Fruit fly (Drosophila melanogaster): Measurements from ENCODE around the gene aay.
A peak's percentile ranks its signal among the peaks of the same experiment; 100 is the strongest.

Gene aay

dm6 chr3L:9451522-9452118, 28.6 kb downstream of the aay start, which contains the start of the genes CG3448 and ghi (continued):
- peak; percentile 13 to 84 for TF ChIP-seq crp (GFP tag; optimal IDR thresholded peaks at IDR 0.05)
- TF ChIP-seq Fer3 (tag; optimal IDR thresholded peaks at IDR 0.05): peak; percentile 68
- no peak for TF ChIP-seq run (tag; optimal IDR thresholded peaks at IDR 0.05)
- peak; percentile 46 for TF ChIP-seq CG18011 (GFP tag; optimal IDR thresholded peaks at IDR 0.05)
- TF ChIP-seq CG10147 (GFP tag; optimal IDR thresholded peaks at IDR 0.05): peak; percentile 68
- no peak for TF ChIP-seq CG32767 (GFP tag; IDR thresholded peaks at IDR 0.05)
- TF ChIP-seq Atf-2 (GFP tag; optimal IDR thresholded peaks at IDR 0.05): no peak
- peak; percentile 41 for TF ChIP-seq gro (GFP tag; optimal IDR thresholded peaks at IDR 0.05)
- no peak for TF ChIP-seq btn (GFP tag; optimal IDR thresholded peaks at IDR 0.05)
- peak; percentile 51 for TF ChIP-seq CG8388 (GFP tag; optimal IDR thresholded peaks at IDR 0.05)
- peak; percentile 80; the same call in 3 of the 4 replicates for TF ChIP-seq chinmo (GFP tag; IDR thresholded peaks at IDR 0.05; ENCODE audit: partially characterized antibody)
- TF ChIP-seq sug (tag; optimal IDR thresholded peaks at IDR 0.05): peak; percentile 23
- no peak for TF ChIP-seq CG15479 (GFP tag; optimal IDR thresholded peaks at IDR 0.05)
- peak; percentile 93 for TF ChIP-seq stwl (tag; optimal IDR thresholded peaks at IDR 0.05)
- TF ChIP-seq Bteb2 (GFP tag; optimal IDR thresholded peaks at IDR 0.05): no peak
- TF ChIP-seq CG2875 (GFP tag; optimal IDR thresholded peaks at IDR 0.05): no peak
- peak; percentile 40 for TF ChIP-seq CG31224 (GFP tag; IDR thresholded peaks at IDR 0.05)
- no peak for TF ChIP-seq ken (GFP tag; IDR thresholded peaks at IDR 0.05)
- peak; percentile 73; the same call in 1 of the 2 replicates for TF ChIP-seq amos (GFP tag; IDR thresholded peaks at IDR 0.05; ENCODE audit: partially characterized antibody)
- TF ChIP-seq YL-1 (GFP tag; optimal IDR thresholded peaks at IDR 0.05): peak; percentile 63
- TF ChIP-seq CG9817 (tag; optimal IDR thresholded peaks at IDR 0.05): peak; percentile 73
- TF ChIP-seq pzg (GFP tag; optimal IDR thresholded peaks at IDR 0.05): peak; percentile 69
- TF ChIP-seq schlank (tag; optimal IDR thresholded peaks at IDR 0.05): no peak
- no peak for TF ChIP-seq Dfd (GFP tag; optimal IDR thresholded peaks at IDR 0.05)
- peak; percentile 73 for TF ChIP-seq lmd (GFP tag; IDR thresholded peaks at IDR 0.05)
- peak; percentile 45 for TF ChIP-seq B-H2 (GFP tag; optimal IDR thresholded peaks at IDR 0.05)
- peak; percentile 78 for TF ChIP-seq Dbx (GFP tag; IDR thresholded peaks at IDR 0.05)
- TF ChIP-seq CG1529 (GFP tag; optimal IDR thresholded peaks at IDR 0.05): no peak
- TF ChIP-seq Lhr (GFP tag; optimal IDR thresholded peaks at IDR 0.05): peak; percentile 13
- peak; percentile 37 for TF ChIP-seq CG3995 (GFP tag; optimal IDR thresholded peaks at IDR 0.05)
- TF ChIP-seq Aef1 (GFP tag; IDR thresholded peaks at IDR 0.05): peak; percentile 58
- TF ChIP-seq tin (GFP tag; optimal IDR thresholded peaks at IDR 0.05): peak; percentile 75
- peak; percentile 58 for TF ChIP-seq sisA (GFP tag; IDR thresholded peaks at IDR 0.05)
- peak; percentile 35 for TF ChIP-seq CTCF (GFP tag; optimal IDR thresholded peaks at IDR 0.05)
- no peak for TF ChIP-seq CG2199 (GFP tag; IDR thresholded peaks at IDR 0.05)
- TF ChIP-seq CG8290 (GFP tag; optimal IDR thresholded peaks at IDR 0.05): peak; percentile 3
- peak in 1 of 2 experiments; percentile 65 for TF ChIP-seq CG8290 (tag; optimal IDR thresholded peaks at IDR 0.05)
- peak; percentile 70 for TF ChIP-seq CG12659 (GFP tag; optimal IDR thresholded peaks at IDR 0.05)
- TF ChIP-seq Camta (GFP tag; optimal IDR thresholded peaks at IDR 0.05): peak; percentile 17
- TF ChIP-seq maf-S (GFP tag; optimal IDR thresholded peaks at IDR 0.05): no peak
- no peak for TF ChIP-seq wdn (GFP tag; IDR thresholded peaks at IDR 0.05)
- peak; percentile 74 for TF ChIP-seq CG34224 (GFP tag; IDR thresholded peaks at IDR 0.05; ENCODE audit: partially characterized antibody)
- no peak for TF ChIP-seq HLH54F (GFP tag; optimal IDR thresholded peaks at IDR 0.05)
- TF ChIP-seq Hr51 (GFP tag; optimal IDR thresholded peaks at IDR 0.05): peak in 1 of 2 experiments; percentile 47
- TF ChIP-seq CG8359 (GFP tag; optimal IDR thresholded peaks at IDR 0.05; ENCODE audit: borderline replicate concordance): no peak
- TF ChIP-seq CG1603 (tag; optimal IDR thresholded peaks at IDR 0.05): peak; percentile 70
- peak; percentile 75 for TF ChIP-seq CG4424 (GFP tag; optimal IDR thresholded peaks at IDR 0.05)
- no peak for TF ChIP-seq eve (GFP tag; optimal IDR thresholded peaks at IDR 0.05)
- TF ChIP-seq CoRest (tag; optimal IDR thresholded peaks at IDR 0.05): peak; percentile 54
- TF ChIP-seq seq (GFP tag; IDR thresholded peaks at IDR 0.05): no peak

All from whole organism, embryonic.